Worm (Caenorhabditis elegans) whole organism, L1 larva: Measurements from ENCODE around the gene T01D3.3.

ENCODE experiments used
- C04F5.9 ChIP-seq: sonication (generic microtip); optimal IDR thresholded peaks from 2 replicates; lab custom pipeline; 2016; ENCODE audit warnings: missing genetic modification characterization, missing compliant biosample characterization
- C34B4.2 ChIP-seq: sonication (generic microtip); optimal IDR thresholded peaks from 2 replicates; lab custom pipeline; 2017; ENCODE audit warnings: mild to moderate bottlenecking, missing genetic modification characterization, missing compliant biosample characterization
- alr-1 ChIP-seq: fragments of 200-800 bp; sonication (Bioruptor generic); optimal IDR thresholded peaks from 2 replicates; lab custom pipeline; 2018; ENCODE audit warnings: borderline replicate concordance, mild to moderate bottlenecking, missing genetic modification characterization, missing compliant biosample characterization
- ama-1 ChIP-seq: fragments of 150-350 bp; optimal IDR thresholded peaks from 2 replicates; lab custom pipeline; 2014
- blmp-1 ChIP-seq: fragments of 150-350 bp; optimal IDR thresholded peaks from 2 replicates; lab custom pipeline; 2014; ENCODE audit warnings: missing biosample characterization, missing genetic modification characterization
- ceh-63 ChIP-seq: fragments of 200-800 bp; sonication (Bioruptor generic); optimal IDR thresholded peaks from 2 replicates; lab custom pipeline; 2018; ENCODE audit warnings: mild to moderate bottlenecking, missing genetic modification characterization, missing compliant biosample characterization
- ceh-90 ChIP-seq: sonication (generic microtip); optimal IDR thresholded peaks from 2 replicates; lab custom pipeline; 2016; ENCODE audit warnings: missing genetic modification characterization, missing compliant biosample characterization
- ces-1 ChIP-seq: fragments of 150-350 bp; optimal IDR thresholded peaks from 2 replicates; lab custom pipeline; 2014; ENCODE audit warnings: missing biosample characterization, missing genetic modification reagents, missing genetic modification characterization
- dpl-1 ChIP-seq, 3 experiments: fragments of 150-350 bp in 2 of 3; sonication (generic microtip) in 1 of 3; optimal IDR thresholded peaks; 2 replicates each; lab custom pipeline; 2014 to 2017; ENCODE audit warnings: missing biosample characterization in 3 of 3, missing genetic modification characterization in 3 of 3, missing genetic modification reagents in 3 of 3
- dsc-1 ChIP-seq: sonication (generic microtip); optimal IDR thresholded peaks from 2 replicates; lab custom pipeline; 2016; ENCODE audit warnings: mild to moderate bottlenecking, missing genetic modification characterization, missing compliant biosample characterization
- egl-13 ChIP-seq: sonication (generic microtip); optimal IDR thresholded peaks from 2 replicates; lab custom pipeline; 2016; ENCODE audit warnings: missing genotype, missing genetic modification reagents, missing genetic modification characterization, missing compliant biosample characterization
- egl-27 ChIP-seq, 2 experiments: fragments of 150-350 bp in 1 of 2; sonication (generic microtip); optimal IDR thresholded peaks; 3 replicates each; lab custom pipeline; 2017 to 2018; ENCODE audit warnings: missing biosample characterization in 2 of 2, missing genetic modification characterization in 2 of 2, missing genetic modification reagents in 2 of 2
- elt-2 ChIP-seq: sonication (generic microtip); optimal IDR thresholded peaks from 2 replicates; lab custom pipeline; 2016; ENCODE audit warnings: missing genetic modification characterization, mild to moderate bottlenecking, inconsistent platforms, missing compliant biosample characterization, missing genetic modification reagents
- ets-5 ChIP-seq: fragments of 200-800 bp; sonication (Bioruptor generic); IDR thresholded peaks from 2 replicates; pipeline ENCODE4 v1.3.6; 2022; ENCODE audit warnings: missing genetic modification characterization, missing compliant biosample characterization
- fkh-10 ChIP-seq: sonication (generic microtip); optimal IDR thresholded peaks from 2 replicates; lab custom pipeline; 2017; ENCODE audit warnings: missing biosample characterization, missing genetic modification reagents, missing genetic modification characterization
- fkh-4 ChIP-seq: sonication (generic microtip); optimal IDR thresholded peaks from 2 replicates; lab custom pipeline; 2016; ENCODE audit warnings: missing compliant biosample characterization, missing genetic modification characterization, borderline replicate concordance
- fkh-8 ChIP-seq: sonication (generic microtip); optimal IDR thresholded peaks from 2 replicates; lab custom pipeline; 2016; ENCODE audit warnings: mild to moderate bottlenecking, missing genetic modification characterization, missing compliant biosample characterization
- grh-1 ChIP-seq: fragments of 200-800 bp; sonication (Bioruptor generic); IDR thresholded peaks from 2 replicates; pipeline ENCODE4 v1.3.6; 2022; ENCODE audit warnings: missing genetic modification reagents, missing genetic modification characterization, missing compliant biosample characterization
- hlh-17 ChIP-seq: fragments of 200-800 bp; sonication (Bioruptor generic); optimal IDR thresholded peaks from 2 replicates; lab custom pipeline; 2018; ENCODE audit warnings: missing genetic modification characterization, mild to moderate bottlenecking, missing compliant biosample characterization, moderate library complexity, borderline replicate concordance
- hlh-4 ChIP-seq: sonication (generic microtip); optimal IDR thresholded peaks from 2 replicates; lab custom pipeline; 2016; ENCODE audit warnings: mild to moderate bottlenecking, missing genetic modification characterization, missing compliant biosample characterization
- hpl-2 ChIP-seq: fragments of 150-350 bp; optimal IDR thresholded peaks from 2 replicates; lab custom pipeline; 2014; ENCODE audit warnings: missing biosample characterization, missing genetic modification reagents, missing genetic modification characterization
- isw-1 ChIP-seq: fragments of 200-800 bp; sonication (Bioruptor generic); IDR thresholded peaks from 2 replicates; pipeline ENCODE4 v1.3.6; 2022; ENCODE audit warnings: missing genetic modification characterization, missing compliant biosample characterization
- jun-1 ChIP-seq: fragments of 150-350 bp; optimal IDR thresholded peaks from 2 replicates; lab custom pipeline; 2014; ENCODE audit warnings: missing biosample characterization, missing genetic modification reagents, missing genetic modification characterization
- lin-13 ChIP-seq: fragments of 150-350 bp; optimal IDR thresholded peaks from 2 replicates; lab custom pipeline; 2014; ENCODE audit warnings: missing biosample characterization, missing genetic modification reagents, missing genetic modification characterization
- lin-14 ChIP-seq: fragments of 200-800 bp; sonication (Bioruptor generic); optimal IDR thresholded peaks from 2 replicates; lab custom pipeline; 2018; ENCODE audit warnings: mild to moderate bottlenecking, missing genetic modification characterization, moderate library complexity, missing compliant biosample characterization
- lin-35 ChIP-seq, 2 experiments: fragments of 150-350 bp; optimal IDR thresholded peaks; 2 replicates each; lab custom pipeline; 2014; ENCODE audit warnings: missing biosample characterization in 2 of 2, missing genetic modification characterization in 2 of 2, missing genetic modification reagents in 2 of 2
- lir-3 ChIP-seq: sonication (generic microtip); optimal IDR thresholded peaks from 2 replicates; lab custom pipeline; 2016; ENCODE audit warnings: mild to moderate bottlenecking, missing genetic modification characterization, moderate library complexity, missing compliant biosample characterization; ENCODE audit not compliant: poor library complexity
- mef-2 ChIP-seq: fragments of 150-350 bp; optimal IDR thresholded peaks from 2 replicates; lab custom pipeline; 2014; ENCODE audit warnings: missing biosample characterization, missing genetic modification characterization
- nhr-11 ChIP-seq: fragments of 150-350 bp; optimal IDR thresholded peaks from 2 replicates; lab custom pipeline; 2014; ENCODE audit warnings: missing biosample characterization, missing genetic modification characterization
- nhr-12 ChIP-seq: sonication (generic microtip); optimal IDR thresholded peaks from 2 replicates; lab custom pipeline; 2017; ENCODE audit warnings: missing biosample characterization, missing genetic modification characterization
- nhr-19 ChIP-seq: fragments of 200-800 bp; sonication (Bioruptor generic); conservative IDR thresholded peaks from 2 replicates; pipeline ENCODE4 v1.3.6; 2022; ENCODE audit warnings: missing genetic modification characterization, missing compliant biosample characterization
- nhr-20 ChIP-seq: sonication (generic microtip); optimal IDR thresholded peaks from 2 replicates; lab custom pipeline; 2016; ENCODE audit warnings: mild to moderate bottlenecking, missing genetic modification characterization, missing compliant biosample characterization
- nhr-71 ChIP-seq: sonication (generic microtip); optimal IDR thresholded peaks from 2 replicates; lab custom pipeline; 2016; ENCODE audit warnings: mild to moderate bottlenecking, missing genetic modification characterization, moderate library complexity, missing compliant biosample characterization
- nhr-77 ChIP-seq: fragments of 150-350 bp; optimal IDR thresholded peaks from 2 replicates; lab custom pipeline; 2014; ENCODE audit warnings: missing biosample characterization, missing genetic modification characterization
- nhr-85 ChIP-seq: sonication (generic microtip); peaks from one replicate; lab custom pipeline; 2016; ENCODE audit warnings: missing genetic modification characterization, inconsistent platforms, missing compliant biosample characterization
- pax-3 ChIP-seq: fragments of 200-800 bp; sonication (Bioruptor generic); optimal IDR thresholded peaks from 2 replicates; lab custom pipeline; 2018; ENCODE audit warnings: mild to moderate bottlenecking, missing genetic modification characterization, moderate library complexity, missing compliant biosample characterization
- pqm-1 ChIP-seq: sonication (generic microtip); optimal IDR thresholded peaks from 3 replicates; lab custom pipeline; 2017; ENCODE audit warnings: missing biosample characterization, missing genetic modification characterization
- rnt-1 ChIP-seq: sonication (generic microtip); optimal IDR thresholded peaks from 2 replicates; lab custom pipeline; 2016; ENCODE audit warnings: mild to moderate bottlenecking, missing genetic modification characterization, moderate library complexity, missing compliant biosample characterization
- skn-1 ChIP-seq: fragments of 150-350 bp; optimal IDR thresholded peaks from 2 replicates; lab custom pipeline; 2014; ENCODE audit warnings: missing biosample characterization, missing genetic modification characterization
- tbx-2 ChIP-seq: sonication (generic microtip); optimal IDR thresholded peaks from 2 replicates; lab custom pipeline; 2016; ENCODE audit warnings: missing genetic modification characterization, missing compliant biosample characterization
- tlp-1 ChIP-seq: fragments of 150-350 bp; optimal IDR thresholded peaks from 2 replicates; lab custom pipeline; 2014; ENCODE audit warnings: missing biosample characterization, missing genetic modification characterization
- unc-130 ChIP-seq: fragments of 150-350 bp; optimal IDR thresholded peaks from 2 replicates; lab custom pipeline; 2017; ENCODE audit warnings: missing biosample characterization, missing genetic modification characterization, inconsistent platforms
- unc-30 ChIP-seq: sonication (generic microtip); optimal IDR thresholded peaks from 2 replicates; lab custom pipeline; 2017; ENCODE audit warnings: missing biosample characterization, missing genetic modification characterization
- unc-62 ChIP-seq: fragments of 150-350 bp; optimal IDR thresholded peaks from 2 replicates; lab custom pipeline; 2014; ENCODE audit warnings: missing biosample characterization, missing genetic modification reagents, missing genetic modification characterization
- unc-86 ChIP-seq: sonication (generic microtip); optimal IDR thresholded peaks from 2 replicates; lab custom pipeline; 2016; ENCODE audit warnings: missing genetic modification characterization, missing compliant biosample characterization
- vab-15 ChIP-seq: sonication (generic microtip); optimal IDR thresholded peaks from 2 replicates; lab custom pipeline; 2017; ENCODE audit warnings: missing genotype, mild to moderate bottlenecking, missing genetic modification characterization, missing compliant biosample characterization
- xbp-1 ChIP-seq: sonication (generic microtip); optimal IDR thresholded peaks from 2 replicates; lab custom pipeline; 2016; ENCODE audit warnings: missing genetic modification characterization, missing compliant biosample characterization
- ztf-4 ChIP-seq: fragments of 150-350 bp; optimal IDR thresholded peaks from 2 replicates; lab custom pipeline; 2014; ENCODE audit warnings: missing biosample characterization, missing genetic modification characterization

The T01D3.3 gene

DNA sequence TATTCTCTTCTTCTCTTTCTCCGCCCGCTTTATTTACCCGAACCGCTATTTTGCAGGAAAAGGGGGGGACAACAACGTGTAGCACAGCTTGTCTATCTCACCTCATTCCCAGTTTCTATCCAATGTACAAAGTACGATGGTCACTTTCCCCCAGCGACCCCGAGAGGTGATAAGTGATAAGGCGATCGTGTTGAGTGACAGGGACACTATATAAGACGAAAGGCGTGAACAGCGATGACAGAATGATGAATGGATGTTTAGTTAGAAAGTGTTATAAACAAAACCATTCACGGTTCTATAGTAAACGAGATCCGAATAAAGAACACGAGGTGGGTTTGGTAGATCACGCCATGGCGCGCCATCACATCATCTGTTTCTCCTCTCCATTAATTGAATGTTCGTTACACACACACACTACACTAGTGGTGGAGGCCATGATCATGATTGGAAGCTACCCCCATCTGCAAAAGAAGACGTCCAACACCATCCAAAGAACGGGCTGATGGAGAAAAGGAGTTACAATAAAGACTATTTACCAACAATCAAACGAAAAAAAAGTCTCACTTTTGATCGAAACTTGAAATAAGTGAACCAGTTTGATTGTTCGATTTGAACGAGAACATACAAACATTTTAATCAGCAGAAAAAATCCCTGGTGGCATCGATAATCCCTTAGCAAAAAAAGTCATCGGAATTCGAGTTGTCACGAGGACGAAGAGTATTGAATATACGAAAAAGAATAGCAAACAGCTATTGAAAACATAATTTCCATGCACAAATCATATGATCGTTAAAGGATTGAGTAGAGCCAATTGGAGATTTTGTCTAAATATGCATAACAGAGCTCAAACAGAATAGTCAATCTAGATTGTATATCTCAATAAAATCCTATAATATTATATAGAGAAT, 47.5 kb upstream of the T01D3.3 start (continued):
- TF ChIP-seq unc-30 (no peak), ces-1 (GFP tag; lab: Kevin White, UChicago) (no peak), unc-130 (tag; lab: Kevin White, UChicago) (peak; percentile 43), vab-15 (tag; lab: Kevin White, UChicago) (peak; percentile 35), fkh-8 (peak; percentile 2), unc-62 (GFP tag; lab: Kevin White, UChicago) (no peak), fkh-10 (no peak), nhr-20 (peak; percentile 76), ets-5 (GFP tag; lab: Robert Waterston, UW) (no peak), egl-27 (tag; optimal IDR thresholded peaks at IDR 0.05; lab: Kevin White, UChicago) (no peak), mef-2 (tag; lab: Kevin White, UChicago) (no peak), dpl-1 (GFP tag; optimal IDR thresholded peaks at IDR 0.05; lab: Kevin White, UChicago) (peak in 2 of 3 experiments; percentile 23 to 64), nhr-85 (tag; lab: Kevin White, UChicago) (peak; percentile 96), ceh-63 (GFP tag; lab: Kevin White, UChicago) (no peak), pqm-1 (tag; lab: Kevin White, UChicago) (peak; percentile 42), C34B4.2 (tag; lab: Kevin White, UChicago) (no peak)

DNA sequence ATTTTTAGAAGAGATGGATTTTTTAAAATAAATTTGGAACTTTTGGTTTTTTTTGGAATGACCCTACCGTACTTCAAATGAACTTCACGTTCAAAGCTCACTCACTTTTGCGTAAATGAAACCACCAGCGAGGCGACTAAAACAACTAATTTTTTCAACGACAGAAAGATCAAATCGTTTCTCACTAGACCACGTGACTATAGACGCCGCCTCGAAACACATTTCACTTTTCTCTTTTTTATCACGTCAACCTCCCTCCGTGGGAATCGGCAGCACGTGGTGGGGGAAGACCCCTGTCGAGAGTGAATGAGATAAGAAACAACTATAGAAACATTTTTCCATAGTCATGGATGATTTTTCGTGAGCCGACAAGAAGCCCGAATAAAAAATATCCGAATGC, 46.8 kb upstream of the T01D3.3 start:
- peak; percentile 57 to 83 for TF ChIP-seq lin-35 (GFP tag; optimal IDR thresholded peaks at IDR 0.05; lab: Kevin White, UChicago)
- TF ChIP-seq lin-13 (GFP tag; lab: Kevin White, UChicago): peak; percentile 79
- no peak for TF ChIP-seq pqm-1 (tag; lab: Kevin White, UChicago)
- no peak for TF ChIP-seq hlh-17 (GFP tag; lab: Kevin White, UChicago)
- TF ChIP-seq ceh-63 (GFP tag; lab: Kevin White, UChicago): no peak
- TF ChIP-seq nhr-77: no peak
- TF ChIP-seq C04F5.9 (tag; lab: Kevin White, UChicago): no peak
- TF ChIP-seq ama-1 (lab: Kevin White, UChicago): peak; percentile 60
- peak; percentile 89 for TF ChIP-seq nhr-19 (GFP tag; lab: Robert Waterston, UW)
- no peak for TF ChIP-seq egl-13 (tag; lab: Kevin White, UChicago)
- peak; percentile 76 for TF ChIP-seq lir-3 (tag; lab: Kevin White, UChicago)
- peak; percentile 82 for TF ChIP-seq rnt-1 (tag; lab: Kevin White, UChicago)
- peak; percentile 84 for TF ChIP-seq ztf-4
- no peak for TF ChIP-seq isw-1 (GFP tag; lab: Robert Waterston, UW)
- TF ChIP-seq grh-1 (GFP tag; lab: Robert Waterston, UW): peak; percentile 62
- no peak for TF ChIP-seq egl-27 (tag; optimal IDR thresholded peaks at IDR 0.05; lab: Kevin White, UChicago)
- peak; percentile 14 for TF ChIP-seq pax-3
- TF ChIP-seq ceh-90 (tag; lab: Kevin White, UChicago): no peak
- peak; percentile 77 for TF ChIP-seq tbx-2 (tag; lab: Kevin White, UChicago)
- peak; percentile 91 for TF ChIP-seq elt-2
- no peak for TF ChIP-seq nhr-12 (tag; lab: Kevin White, UChicago)
- TF ChIP-seq hlh-4 (tag; lab: Kevin White, UChicago): no peak
- TF ChIP-seq dsc-1: peak; percentile 65
- TF ChIP-seq nhr-85 (tag; lab: Kevin White, UChicago): peak; percentile 98
- no peak for TF ChIP-seq skn-1 (tag; lab: Kevin White, UChicago)
- TF ChIP-seq jun-1 (tag; lab: Kevin White, UChicago): peak; percentile 6
- TF ChIP-seq blmp-1: peak; percentile 98
- TF ChIP-seq xbp-1: peak; percentile 63
- TF ChIP-seq unc-30: no peak
- TF ChIP-seq dpl-1 (GFP tag; optimal IDR thresholded peaks at IDR 0.05; lab: Kevin White, UChicago): peak; percentile 40 to 75 (median 43)
- TF ChIP-seq unc-86: no peak
- TF ChIP-seq fkh-4 (tag; lab: Kevin White, UChicago): peak; percentile 51
- no peak for TF ChIP-seq nhr-11
- TF ChIP-seq ets-5 (GFP tag; lab: Robert Waterston, UW): no peak
- TF ChIP-seq lin-14 (GFP tag; lab: Kevin White, UChicago): peak; percentile 98
- no peak for TF ChIP-seq alr-1
- TF ChIP-seq nhr-71 (tag; lab: Kevin White, UChicago): peak; percentile 97
- peak; percentile 39 for TF ChIP-seq hpl-2 (GFP tag; lab: Kevin White, UChicago)
- peak; percentile 97 for TF ChIP-seq nhr-20
- no peak for TF ChIP-seq unc-62 (GFP tag; lab: Kevin White, UChicago)
- TF ChIP-seq tlp-1 (tag; lab: Kevin White, UChicago): no peak
